Fruit fly (Drosophila melanogaster) whole organism, prepupa: Measurements from ENCODE around the gene plh.

Experiments
- Blimp-1 ChIP-seq: fragments of 200-800 bp; sonication (Bioruptor generic); optimal IDR thresholded peaks from 3 replicates; lab custom pipeline; 2017; ENCODE audit warnings: missing biosample characterization, missing genetic modification characterization, mild to moderate bottlenecking, moderate library complexity, missing genetic modification reagents
- CG11294 ChIP-seq: fragments of 200-800 bp; sonication (Bioruptor generic); IDR thresholded peaks from 2 replicates; pipeline ENCODE4 v1.3.6; 2022; ENCODE audit warnings: missing biosample characterization, missing genetic modification characterization
- CG11762 ChIP-seq: fragments of 200-800 bp; sonication (Bioruptor generic); optimal IDR thresholded peaks from 3 replicates; lab custom pipeline; 2016; ENCODE audit warnings: missing biosample characterization, missing genetic modification characterization; ENCODE audit not compliant: insufficient read depth
- CG15336 ChIP-seq: fragments of 200-800 bp; sonication (Bioruptor generic); IDR thresholded peaks from 2 replicates; pipeline ENCODE4 v1.3.6; 2022; ENCODE audit warnings: missing biosample characterization, missing genetic modification characterization
- CG1621 ChIP-seq: fragments of 200-800 bp; sonication (Bioruptor generic); optimal IDR thresholded peaks from 3 replicates; lab custom pipeline; 2018; ENCODE audit warnings: missing biosample characterization, mild to moderate bottlenecking, missing genetic modification characterization
- CG16779 ChIP-seq: fragments of 200-800 bp; sonication (Bioruptor generic); optimal IDR thresholded peaks from 3 replicates; lab custom pipeline; 2017; ENCODE audit warnings: missing biosample characterization, mild to moderate bottlenecking, missing genetic modification characterization
- CG3032 ChIP-seq: fragments of 200-800 bp; optimal IDR thresholded peaks from 2 replicates; lab custom pipeline; 2019; ENCODE audit warnings: missing biosample characterization, mild to moderate bottlenecking, missing genetic modification characterization, moderate library complexity
- CG32006 ChIP-seq: fragments of 200-800 bp; sonication (Bioruptor generic); optimal IDR thresholded peaks from 3 replicates; lab custom pipeline; 2017; ENCODE audit warnings: missing biosample characterization, mild to moderate bottlenecking, missing genetic modification characterization
- CG6163 ChIP-seq: fragments of 200-800 bp; sonication (Bioruptor generic); IDR thresholded peaks from 3 replicates; pipeline ENCODE4 v1.3.6; 2022; ENCODE audit warnings: missing biosample characterization, missing genetic modification characterization
- CG6276 ChIP-seq: fragments of 200-800 bp; sonication (Bioruptor generic); optimal IDR thresholded peaks from 2 replicates; lab custom pipeline; 2017; ENCODE audit warnings: missing biosample characterization, mild to moderate bottlenecking, missing genetic modification characterization
- CG6792 ChIP-seq: fragments of 200-800 bp; sonication (Bioruptor generic); optimal IDR thresholded peaks from 3 replicates; lab custom pipeline; 2016; ENCODE audit warnings: missing biosample characterization, missing genetic modification characterization
- CG6854 ChIP-seq: fragments of 200-800 bp; sonication (Bioruptor generic); optimal IDR thresholded peaks from 2 replicates; lab custom pipeline; 2017; ENCODE audit warnings: missing biosample characterization, mild to moderate bottlenecking, missing genetic modification characterization
- CG7368 ChIP-seq: fragments of 200-800 bp; sonication (Bioruptor generic); optimal IDR thresholded peaks from 3 replicates; lab custom pipeline; 2016; ENCODE audit warnings: missing biosample characterization, missing genetic modification characterization
- CG8319 ChIP-seq: fragments of 200-800 bp; sonication (Bioruptor generic); optimal IDR thresholded peaks from 3 replicates; lab custom pipeline; 2016; ENCODE audit warnings: missing biosample characterization, missing genetic modification characterization
- CG8632 ChIP-seq: fragments of 200-800 bp; sonication (Bioruptor generic); optimal IDR thresholded peaks from 3 replicates; lab custom pipeline; 2016; ENCODE audit warnings: missing biosample characterization, missing genetic modification characterization
- CG9139 ChIP-seq: fragments of 200-800 bp; sonication (Bioruptor generic); optimal IDR thresholded peaks from 3 replicates; lab custom pipeline; 2017; ENCODE audit warnings: missing biosample characterization, mild to moderate bottlenecking, missing genetic modification characterization
- Eip75B ChIP-seq: fragments of 200-800 bp; sonication (Bioruptor generic); optimal IDR thresholded peaks from 3 replicates; lab custom pipeline; 2016; ENCODE audit warnings: missing biosample characterization, missing genetic modification characterization
- Eip78C ChIP-seq: fragments of 200-800 bp; sonication (Bioruptor generic); peaks from one replicate; lab custom pipeline; 2016; ENCODE audit warnings: missing biosample characterization, missing genetic modification characterization
- Eip93F ChIP-seq: fragments of 200-800 bp; sonication (Bioruptor generic); optimal IDR thresholded peaks from 2 replicates; lab custom pipeline; 2016; ENCODE audit warnings: missing biosample characterization, mild to moderate bottlenecking, missing genetic modification characterization
- Hr38 ChIP-seq: sonication (Bioruptor generic); optimal IDR thresholded peaks from 2 replicates; lab custom pipeline; 2016; ENCODE audit warnings: missing biosample characterization, missing genetic modification characterization
- Hr39 ChIP-seq: fragments of 200-800 bp; sonication (Bioruptor generic); optimal IDR thresholded peaks from 2 replicates; lab custom pipeline; 2016; ENCODE audit warnings: missing biosample characterization, missing genetic modification characterization
- Hr4 ChIP-seq: fragments of 200-800 bp; sonication (Bioruptor generic); optimal IDR thresholded peaks from 3 replicates; lab custom pipeline; 2016; ENCODE audit warnings: missing biosample characterization, missing genetic modification characterization
- Lpt ChIP-seq: fragments of 200-800 bp; sonication (Bioruptor generic); optimal IDR thresholded peaks from 3 replicates; lab custom pipeline; 2016; ENCODE audit warnings: missing biosample characterization, missing genetic modification characterization
- Met ChIP-seq: fragments of 200-800 bp; sonication (Bioruptor generic); optimal IDR thresholded peaks from 3 replicates; lab custom pipeline; 2016; ENCODE audit warnings: missing biosample characterization, missing genetic modification characterization
- Smox ChIP-seq: fragments of 200-800 bp; sonication (Bioruptor generic); optimal IDR thresholded peaks from 3 replicates; lab custom pipeline; 2016; ENCODE audit warnings: missing biosample characterization, missing genetic modification characterization
- Sox102F ChIP-seq: fragments of 200-800 bp; sonication (Bioruptor generic); optimal IDR thresholded peaks from 2 replicates; lab custom pipeline; 2016; ENCODE audit warnings: missing biosample characterization, mild to moderate bottlenecking, missing genetic modification characterization
- Sox14 ChIP-seq: fragments of 200-800 bp; sonication (Bioruptor generic); optimal IDR thresholded peaks from 3 replicates; lab custom pipeline; 2016; ENCODE audit warnings: missing biosample characterization, missing genetic modification characterization
- achi ChIP-seq: fragments of 200-800 bp; sonication (Bioruptor generic); optimal IDR thresholded peaks from 3 replicates; lab custom pipeline; 2016; ENCODE audit warnings: missing biosample characterization, missing genetic modification characterization
- cyc ChIP-seq: fragments of 200-800 bp; sonication (Bioruptor generic); optimal IDR thresholded peaks from 3 replicates; lab custom pipeline; 2016; ENCODE audit warnings: missing biosample characterization, missing genetic modification characterization
- dac ChIP-seq: fragments of 200-800 bp; sonication (Bioruptor generic); optimal IDR thresholded peaks from 2 replicates; lab custom pipeline; 2017; ENCODE audit warnings: missing biosample characterization, mild to moderate bottlenecking, missing genetic modification characterization
- dsx ChIP-seq: fragments of 200-800 bp; optimal IDR thresholded peaks from 3 replicates; lab custom pipeline; 2019; ENCODE audit warnings: missing biosample characterization, mild to moderate bottlenecking, missing genetic modification characterization, moderate library complexity; ENCODE audit not compliant: poor library complexity, severe bottlenecking
- eg ChIP-seq: fragments of 200-800 bp; sonication (Bioruptor generic); IDR thresholded peaks from 3 replicates; pipeline ENCODE4 v1.3.6; 2022; ENCODE audit warnings: missing biosample characterization, missing genetic modification characterization
- fd59A ChIP-seq: fragments of 200-800 bp; sonication (Bioruptor generic); optimal IDR thresholded peaks from 2 replicates; lab custom pipeline; 2017; ENCODE audit warnings: missing biosample characterization, mild to moderate bottlenecking, missing genetic modification characterization, missing genetic modification reagents
- fd85E ChIP-seq: fragments of 200-800 bp; sonication (Bioruptor generic); optimal IDR thresholded peaks from 3 replicates; lab custom pipeline; 2016; ENCODE audit warnings: missing biosample characterization, missing genetic modification characterization
- fkh ChIP-seq: fragments of 200-800 bp; sonication (Bioruptor generic); optimal IDR thresholded peaks from 3 replicates; lab custom pipeline; 2017; ENCODE audit warnings: missing biosample characterization, mild to moderate bottlenecking, missing genetic modification characterization, moderate library complexity
- lz ChIP-seq: fragments of 200-800 bp; sonication (Bioruptor generic); optimal IDR thresholded peaks from 3 replicates; lab custom pipeline; 2016; ENCODE audit warnings: missing biosample characterization, missing genetic modification characterization
- ss ChIP-seq, 2 experiments: fragments of 200-800 bp; sonication (Bioruptor generic); optimal IDR thresholded peaks; 2 replicates in 1 of 2; 3 replicates in 1 of 2; lab custom pipeline; 2017 to 2018; ENCODE audit warnings: mild to moderate bottlenecking in 2 of 2, missing biosample characterization in 2 of 2, missing genetic modification characterization in 2 of 2, moderate library complexity in 1 of 2
- svp ChIP-seq: fragments of 200-800 bp; sonication (Bioruptor generic); peaks from one replicate; lab custom pipeline; 2016; ENCODE audit warnings: missing biosample characterization, missing genetic modification characterization
- vri ChIP-seq: fragments of 200-800 bp; sonication (Bioruptor generic); optimal IDR thresholded peaks from 3 replicates; lab custom pipeline; 2016; ENCODE audit warnings: missing biosample characterization, mild to moderate bottlenecking, missing genetic modification characterization

The plh gene

dm6 chr3R:4952571-4952929 is 58.3 kb downstream of the plh start, which contains the start of gene Ubc6 (continued):
- TF ChIP-seq CG11294 (GFP tag; lab: Robert Waterston, UW) = no peak
- TF ChIP-seq CG8632 (GFP tag; lab: Kevin White, UChicago) = no peak
- no peak for TF ChIP-seq CG11762 (GFP tag; lab: Kevin White, UChicago)
- TF ChIP-seq dsx (GFP tag; lab: Kevin White, UChicago) = no peak
- no peak for TF ChIP-seq CG6163
- TF ChIP-seq CG3032 = peak; percentile 48
- peak; percentile 30 for TF ChIP-seq Hr4
- TF ChIP-seq CG7368 (GFP tag; lab: Kevin White, UChicago) = peak; percentile 42
- no peak for TF ChIP-seq CG9139 (GFP tag; lab: Kevin White, UChicago)
- TF ChIP-seq CG6276 (GFP tag; lab: Kevin White, UChicago) = no peak
- TF ChIP-seq Lpt (GFP tag; lab: Kevin White, UChicago) = no peak
- TF ChIP-seq achi (GFP tag; lab: Kevin White, UChicago) = peak; percentile 12
- no peak for TF ChIP-seq CG8319 (GFP tag; lab: Kevin White, UChicago)
- no peak for TF ChIP-seq dac (GFP tag; lab: Kevin White, UChicago)
- TF ChIP-seq Smox (GFP tag; lab: Kevin White, UChicago) = peak; percentile 59
- TF ChIP-seq CG6792 (GFP tag; lab: Kevin White, UChicago) = peak; percentile 23
- TF ChIP-seq eg (GFP tag; lab: Robert Waterston, UW) = no peak
- peak; percentile 53 for TF ChIP-seq CG1621 (tag; lab: Kevin White, UChicago)
- TF ChIP-seq fd59A (GFP tag; lab: Kevin White, UChicago) = no peak
- no peak for TF ChIP-seq Met (GFP tag; lab: Kevin White, UChicago)
- TF ChIP-seq Eip93F (GFP tag; lab: Kevin White, UChicago) = no peak
- peak; percentile 68 for TF ChIP-seq Sox14 (GFP tag; lab: Kevin White, UChicago)
- TF ChIP-seq CG6854 (GFP tag; lab: Kevin White, UChicago) = no peak
- TF ChIP-seq CG32006 = no peak
- TF ChIP-seq CG15336 (GFP tag; lab: Robert Waterston, UW) = no peak
- no peak for TF ChIP-seq fd85E (GFP tag; lab: Kevin White, UChicago)
- TF ChIP-seq lz (GFP tag; lab: Kevin White, UChicago) = peak; percentile 67
- peak; percentile 76 for TF ChIP-seq Hr39 (GFP tag; lab: Kevin White, UChicago)

dm6 chr3R:4951764-4952570 is 58.9 kb downstream of the plh start:
- TF ChIP-seq achi (GFP tag; lab: Kevin White, UChicago) (no peak), vri (GFP tag; lab: Kevin White, UChicago) (no peak), CG9139 (GFP tag; lab: Kevin White, UChicago) (peak; percentile 3), Eip75B (GFP tag; lab: Kevin White, UChicago) (no peak), fkh (peak; percentile 69), CG32006 (no peak), svp (GFP tag; lab: Kevin White, UChicago) (peak; percentile 99), Blimp-1 (GFP tag; lab: Kevin White, UChicago) (peak; percentile 26), ss (GFP tag; optimal IDR thresholded peaks at IDR 0.05; lab: Kevin White, UChicago) (peak; percentile 38 to 58), Sox14 (GFP tag; lab: Kevin White, UChicago) (peak; percentile 45), Eip78C (peak; percentile 55)

DNA sequence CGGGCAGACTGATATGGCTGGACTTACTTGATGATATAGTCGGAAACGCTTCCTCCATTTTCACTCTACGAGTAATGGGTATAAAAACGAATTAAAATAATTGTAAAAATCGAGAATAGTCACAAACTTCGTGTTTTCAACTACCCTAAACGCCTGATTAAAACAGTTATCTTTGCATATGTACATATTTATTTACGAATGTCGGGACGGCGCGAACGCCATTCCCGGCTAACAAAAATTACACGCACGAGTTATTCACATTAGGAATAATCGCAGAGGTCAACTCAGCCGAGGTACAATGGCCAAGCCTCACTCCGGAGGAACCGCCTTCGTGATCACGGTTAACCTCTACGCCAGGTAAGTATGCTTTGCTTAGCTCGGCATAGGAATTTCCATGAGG is 63.1 kb downstream of the plh start:
- TF ChIP-seq fkh (no peak), Hr38 (GFP tag; lab: Kevin White, UChicago) (no peak), Blimp-1 (GFP tag; lab: Kevin White, UChicago) (no peak), CG11762 (GFP tag; lab: Kevin White, UChicago) (no peak), Sox102F (GFP tag; lab: Kevin White, UChicago) (no peak), Hr4 (no peak), achi (GFP tag; lab: Kevin White, UChicago) (no peak), cyc (GFP tag; lab: Kevin White, UChicago) (no peak), CG16779 (no peak)
